Fruit fly (Drosophila melanogaster) whole organism, embryonic: ENCODE measurements around the gene wuho.

ENCODE experiments used
- Ada2b ChIP-seq: fragments of 200-800 bp; sonication (Bioruptor generic); IDR thresholded peaks from 2 replicates; pipeline ENCODE4 v1.3.6; 2022; ENCODE audit warnings: missing biosample characterization, missing genetic modification characterization
- CG10147 ChIP-seq: fragments of 200-800 bp; sonication (Bioruptor generic); optimal IDR thresholded peaks from 2 replicates; lab custom pipeline; 2019; ENCODE audit warnings: missing biosample characterization, mild to moderate bottlenecking, missing genetic modification characterization, moderate library complexity
- CG10209 ChIP-seq: fragments of 200-800 bp; sonication (Bioruptor generic); optimal IDR thresholded peaks from 3 replicates; lab custom pipeline; 2017; ENCODE audit warnings: missing biosample characterization, mild to moderate bottlenecking, missing genetic modification characterization, missing genetic modification reagents
- CG11456 ChIP-seq: fragments of 200-800 bp; sonication (Bioruptor generic); IDR thresholded peaks from 3 replicates; pipeline ENCODE4 v1.3.6; 2022; ENCODE audit warnings: missing biosample characterization, missing genetic modification characterization
- CG11560 ChIP-seq: fragments of 200-800 bp; sonication (Bioruptor generic); IDR thresholded peaks from 3 replicates; pipeline ENCODE4 v1.3.6; 2022; ENCODE audit warnings: missing biosample characterization, missing genetic modification characterization
- CG12942 ChIP-seq: fragments of 200-800 bp; sonication (Bioruptor generic); optimal IDR thresholded peaks from 3 replicates; lab custom pipeline; 2016; ENCODE audit warnings: missing biosample characterization, missing genetic modification characterization
- CG13894 ChIP-seq: fragments of 200-800 bp; sonication (Bioruptor generic); optimal IDR thresholded peaks from 3 replicates; lab custom pipeline; 2018; ENCODE audit warnings: missing biosample characterization, mild to moderate bottlenecking, missing genetic modification characterization, moderate library complexity
- CG14014 ChIP-seq: fragments of 200-800 bp; sonication (Bioruptor generic); IDR thresholded peaks from 2 replicates; pipeline ENCODE4 v1.3.6; 2022; ENCODE audit warnings: missing biosample characterization, missing genetic modification characterization
- CG15073 ChIP-seq: fragments of 200-800 bp; sonication (Bioruptor generic); optimal IDR thresholded peaks from 2 replicates; lab custom pipeline; 2016; ENCODE audit warnings: missing biosample characterization, missing genetic modification characterization
- CG16813 ChIP-seq: fragments of 200-800 bp; sonication (Bioruptor generic); IDR thresholded peaks from 3 replicates; pipeline ENCODE4 v1.3.6; 2022; ENCODE audit warnings: missing biosample characterization, missing genetic modification characterization; ENCODE audit not compliant: partially characterized antibody
- CG17612 ChIP-seq: fragments of 200-800 bp; sonication (Bioruptor generic); IDR thresholded peaks from 2 replicates; pipeline ENCODE4 v1.3.6; 2022; ENCODE audit warnings: missing biosample characterization, missing genetic modification characterization
- CG2712 ChIP-seq: fragments of 200-800 bp; optimal IDR thresholded peaks from 3 replicates; lab custom pipeline; 2019; ENCODE audit warnings: missing biosample characterization, mild to moderate bottlenecking, missing genetic modification characterization, moderate library complexity
- CG33213 ChIP-seq: fragments of 200-800 bp; sonication (Bioruptor generic); optimal IDR thresholded peaks from 3 replicates; lab custom pipeline; 2016; ENCODE audit warnings: missing biosample characterization, missing genetic modification characterization
- CG34422 ChIP-seq: fragments of 200-800 bp; sonication (Bioruptor generic); IDR thresholded peaks from 3 replicates; pipeline ENCODE4 v1.3.6; 2022; ENCODE audit warnings: missing biosample characterization, missing genetic modification characterization
- CG3838 ChIP-seq: fragments of 200-800 bp; sonication (Bioruptor generic); optimal IDR thresholded peaks from 3 replicates; lab custom pipeline; 2016; ENCODE audit warnings: missing biosample characterization, missing genetic modification characterization
- CG42726 ChIP-seq: fragments of 200-800 bp; sonication (Bioruptor generic); IDR thresholded peaks from 2 replicates; pipeline ENCODE4 v1.3.6; 2022; ENCODE audit warnings: missing biosample characterization, missing genetic modification characterization; ENCODE audit not compliant: partially characterized antibody
- CG4730 ChIP-seq: fragments of 200-800 bp; sonication (Bioruptor generic); IDR thresholded peaks from 2 replicates; pipeline ENCODE4 v1.3.6; 2022; ENCODE audit warnings: missing biosample characterization, missing genetic modification characterization
- CG5245 ChIP-seq: fragments of 200-800 bp; sonication (Bioruptor generic); optimal IDR thresholded peaks from 3 replicates; lab custom pipeline; 2016; ENCODE audit warnings: missing biosample characterization, missing genetic modification characterization
- CG6272 ChIP-seq: fragments of 200-800 bp; sonication (Bioruptor generic); IDR thresholded peaks from 2 replicates; pipeline ENCODE4 v1.3.6; 2022; ENCODE audit warnings: missing biosample characterization, missing genetic modification characterization
- CG6654 ChIP-seq: fragments of 200-800 bp; sonication (Bioruptor generic); optimal IDR thresholded peaks from 2 replicates; lab custom pipeline; 2017; ENCODE audit warnings: missing biosample characterization, mild to moderate bottlenecking, missing genetic modification characterization
- CG6689 ChIP-seq: fragments of 200-800 bp; sonication (Bioruptor generic); IDR thresholded peaks from 2 replicates; pipeline ENCODE4 v1.3.6; 2022; ENCODE audit warnings: missing biosample characterization, missing genetic modification characterization
- CG6765 ChIP-seq: fragments of 200-800 bp; sonication (Bioruptor generic); optimal IDR thresholded peaks from 3 replicates; lab custom pipeline; 2017; ENCODE audit warnings: missing biosample characterization, mild to moderate bottlenecking, missing genetic modification characterization
- CG7745 ChIP-seq: fragments of 200-800 bp; sonication (Bioruptor generic); optimal IDR thresholded peaks from 2 replicates; lab custom pipeline; 2018; ENCODE audit warnings: missing biosample characterization, mild to moderate bottlenecking, missing genetic modification characterization, moderate library complexity
- CG7839 ChIP-seq: fragments of 200-800 bp; sonication (Bioruptor generic); optimal IDR thresholded peaks from 3 replicates; lab custom pipeline; 2018; ENCODE audit warnings: missing biosample characterization, mild to moderate bottlenecking, missing genetic modification characterization, moderate library complexity
- CG7987 ChIP-seq: fragments of 200-800 bp; sonication (Bioruptor generic); optimal IDR thresholded peaks from 2 replicates; lab custom pipeline; 2018; ENCODE audit warnings: missing biosample characterization, mild to moderate bottlenecking, missing genetic modification characterization, moderate library complexity
- CG8359 ChIP-seq: fragments of 200-800 bp; sonication (Bioruptor generic); optimal IDR thresholded peaks from 2 replicates; lab custom pipeline; 2017; ENCODE audit warnings: missing biosample characterization, mild to moderate bottlenecking, missing genetic modification characterization, borderline replicate concordance
- CG8924 ChIP-seq: fragments of 200-800 bp; optimal IDR thresholded peaks from 3 replicates; lab custom pipeline; 2019; ENCODE audit warnings: missing biosample characterization, mild to moderate bottlenecking, missing genetic modification characterization, moderate library complexity
- CHES-1-like ChIP-seq: fragments of 200-800 bp; sonication (Bioruptor generic); optimal IDR thresholded peaks from 2 replicates; lab custom pipeline; 2016; ENCODE audit warnings: missing biosample characterization, missing genetic modification characterization
- Chrac-16 ChIP-seq: fragments of 200-800 bp; sonication (Bioruptor generic); optimal IDR thresholded peaks from 3 replicates; lab custom pipeline; 2016; ENCODE audit warnings: missing biosample characterization, missing genetic modification characterization
- Fer1 ChIP-seq: fragments of 200-800 bp; sonication (Bioruptor generic); optimal IDR thresholded peaks from 2 replicates; lab custom pipeline; 2017; ENCODE audit warnings: missing biosample characterization, mild to moderate bottlenecking, missing genetic modification characterization
- Hey ChIP-seq: fragments of 200-800 bp; sonication (Bioruptor generic); optimal IDR thresholded peaks from 3 replicates; lab custom pipeline; 2018; ENCODE audit warnings: missing biosample characterization, mild to moderate bottlenecking, missing genetic modification characterization
- Lim3 ChIP-seq: fragments of 200-800 bp; sonication (Bioruptor generic); IDR thresholded peaks from 2 replicates; pipeline ENCODE4 v1.3.6; 2022; ENCODE audit warnings: missing biosample characterization, missing genetic modification characterization
- Pdp1 ChIP-seq, 2 experiments: fragments of 200-800 bp; sonication (Bioruptor generic); optimal IDR thresholded peaks; 3 replicates each; lab custom pipeline; 2016; ENCODE audit warnings: missing biosample characterization in 2 of 2, missing genetic modification characterization in 2 of 2, mild to moderate bottlenecking in 1 of 2, moderate library complexity in 1 of 2
- ap ChIP-seq: fragments of 200-800 bp; sonication (Bioruptor generic); IDR thresholded peaks from 2 replicates; pipeline ENCODE4 v1.3.6; 2022; ENCODE audit warnings: missing biosample characterization, missing genetic modification characterization
- az2 ChIP-seq: fragments of 200-800 bp; sonication (Bioruptor generic); optimal IDR thresholded peaks from 3 replicates; lab custom pipeline; 2016; ENCODE audit warnings: missing biosample characterization, missing genetic modification characterization
- bbx ChIP-seq: fragments of 200-800 bp; sonication (Bioruptor generic); IDR thresholded peaks from 2 replicates; pipeline ENCODE4 v1.3.6; 2022; ENCODE audit warnings: missing biosample characterization, missing genetic modification characterization; ENCODE audit not compliant: partially characterized antibody
- dati ChIP-seq: fragments of 200-800 bp; sonication (Bioruptor generic); IDR thresholded peaks from 2 replicates; pipeline ENCODE4 v1.3.6; 2022; ENCODE audit warnings: missing biosample characterization, missing genetic modification characterization
- gfzf ChIP-seq: fragments of 200-800 bp; sonication (Bioruptor generic); optimal IDR thresholded peaks from 2 replicates; lab custom pipeline; 2016; ENCODE audit warnings: missing biosample characterization, mild to moderate bottlenecking, missing genetic modification characterization, moderate library complexity
- hkb ChIP-seq, 2 experiments: fragments of 200-800 bp in 1 of 2; fragments of >200 bp in 1 of 2; sonication (Bioruptor generic) in 1 of 2; IDR thresholded peaks in 1 of 2; optimal IDR thresholded peaks in 1 of 2; 2 replicates each; pipeline versions ENCODE4 v1.3.6 to Lab custom; 2017 to 2022; ENCODE audit warnings: missing biosample characterization in 1 of 2, missing genetic modification characterization in 1 of 2
- ind ChIP-seq: fragments of 200-800 bp; sonication (Bioruptor generic); optimal IDR thresholded peaks from 3 replicates; lab custom pipeline; 2016; ENCODE audit warnings: missing biosample characterization, missing genetic modification characterization
- lov ChIP-seq, 2 experiments: fragments of 200-800 bp in 1 of 2; fragments of >200 bp in 1 of 2; sonication (Bioruptor generic) in 1 of 2; IDR thresholded peaks in 1 of 2; optimal IDR thresholded peaks in 1 of 2; 2 replicates in 1 of 2; 3 replicates in 1 of 2; pipeline versions ENCODE4 v1.3.6 to Lab custom; 2017 to 2022; ENCODE audit warnings: missing biosample characterization in 1 of 2, missing genetic modification characterization in 1 of 2
- peb ChIP-seq: fragments of 200-800 bp; sonication (Bioruptor generic); IDR thresholded peaks from 2 replicates; pipeline ENCODE4 v1.3.6; 2022; ENCODE audit warnings: missing biosample characterization, missing genetic modification characterization
- ssp ChIP-seq: fragments of 200-800 bp; sonication (Bioruptor generic); IDR thresholded peaks from 2 replicates; pipeline ENCODE4 v1.3.6; 2022; ENCODE audit warnings: missing biosample characterization, missing genetic modification characterization
- tin ChIP-seq: fragments of 200-800 bp; sonication (Bioruptor generic); optimal IDR thresholded peaks from 3 replicates; lab custom pipeline; 2016; ENCODE audit warnings: missing biosample characterization, missing genetic modification characterization
- tna ChIP-seq: fragments of 200-800 bp; sonication (Bioruptor generic); IDR thresholded peaks from 2 replicates; pipeline ENCODE4 v1.3.6; 2022; ENCODE audit warnings: missing biosample characterization, missing genetic modification characterization; ENCODE audit not compliant: partially characterized antibody
- twi ChIP-seq: fragments of 200-800 bp; optimal IDR thresholded peaks from 2 replicates; lab custom pipeline; 2019; ENCODE audit warnings: missing biosample characterization, mild to moderate bottlenecking, missing genetic modification characterization, moderate library complexity
- vnd ChIP-seq: fragments of 200-800 bp; sonication (Bioruptor generic); IDR thresholded peaks from 3 replicates; pipeline ENCODE4 v1.3.6; 2022; ENCODE audit warnings: missing biosample characterization, missing genetic modification characterization; ENCODE audit not compliant: partially characterized antibody
- yki ChIP-seq: fragments of >200 bp; optimal IDR thresholded peaks from 3 replicates; lab custom pipeline; 2018
- zen ChIP-seq: fragments of 200-800 bp; sonication (Bioruptor generic); optimal IDR thresholded peaks from 3 replicates; lab custom pipeline; 2018; ENCODE audit warnings: missing biosample characterization, mild to moderate bottlenecking, missing genetic modification characterization, moderate library complexity
- zf30C ChIP-seq: fragments of 200-800 bp; sonication (Bioruptor generic); optimal IDR thresholded peaks from 3 replicates; lab custom pipeline; 2018; ENCODE audit warnings: missing biosample characterization, mild to moderate bottlenecking, missing genetic modification characterization

wuho gene

DNA sequence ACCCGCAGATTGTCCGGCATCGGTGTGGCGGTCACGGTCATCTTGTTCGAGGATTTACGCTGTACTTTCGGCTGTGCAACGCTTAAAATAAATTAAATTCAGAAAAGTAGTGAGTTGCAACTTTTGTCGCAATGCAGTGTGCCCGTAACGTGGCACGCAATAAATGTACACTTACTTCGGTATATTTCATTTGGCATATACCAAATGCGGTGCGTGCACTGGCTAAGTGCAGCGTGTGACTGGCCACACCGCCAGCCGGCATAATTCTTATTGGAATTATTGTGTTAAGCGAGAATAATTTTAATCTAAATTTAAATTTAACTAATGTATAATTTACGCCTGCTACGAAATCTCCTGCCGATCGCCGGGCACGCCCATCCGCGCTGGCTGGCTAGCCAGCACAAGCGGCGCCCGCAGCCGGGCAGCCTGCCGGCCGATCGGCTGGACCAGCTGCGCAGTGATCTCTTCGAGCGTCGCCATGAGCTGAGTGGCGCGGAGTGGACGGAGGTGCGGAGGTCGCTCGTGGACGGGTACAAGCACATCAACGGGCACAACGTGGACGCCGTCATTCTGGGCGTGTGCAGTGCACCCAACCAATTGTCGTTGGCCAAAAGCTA, 3.3 kb downstream of the wuho start, which contains the start of the genes Rpt4 and mldr (continued):
- no peak for TF ChIP-seq Ada2b (GFP tag; lab: Robert Waterston, UW)
- no peak for TF ChIP-seq hkb (optimal IDR thresholded peaks at IDR 0.05; lab: Kevin White, UChicago)
- TF ChIP-seq hkb (GFP tag; IDR thresholded peaks at IDR 0.05; lab: Robert Waterston, UW), result no peak
- no peak for TF ChIP-seq CG8359
- no peak for TF ChIP-seq CG15073
- peak in 1 of 2 experiments; percentile 52 for TF ChIP-seq Pdp1 (GFP tag; optimal IDR thresholded peaks at IDR 0.05; lab: Kevin White, UChicago)
- no peak for TF ChIP-seq CG10147
- no peak for TF ChIP-seq lov (optimal IDR thresholded peaks at IDR 0.05; lab: Kevin White, UChicago)
- TF ChIP-seq lov (GFP tag; IDR thresholded peaks at IDR 0.05; lab: Robert Waterston, UW), result no peak
- TF ChIP-seq CG34422, result peak; percentile 70; the same call in 1 of the 3 replicates
- no peak for TF ChIP-seq zen
- no peak for TF ChIP-seq peb
- no peak for TF ChIP-seq tna (GFP tag; lab: Robert Waterston, UW)
- TF ChIP-seq gfzf (GFP tag; lab: Kevin White, UChicago), result peak; percentile 94
- TF ChIP-seq ind, result no peak
- no peak for TF ChIP-seq CG7839 (tag; lab: Kevin White, UChicago)
- TF ChIP-seq Hey (tag; lab: Kevin White, UChicago), result no peak
- no peak for TF ChIP-seq ssp (GFP tag; lab: Robert Waterston, UW)
- no peak for TF ChIP-seq dati
- TF ChIP-seq CG4730 (GFP tag; lab: Robert Waterston, UW), result no peak
- TF ChIP-seq CG7987 (GFP tag; lab: Kevin White, UChicago), result no peak
- TF ChIP-seq CG16813 (GFP tag; lab: Robert Waterston, UW), result no peak
- TF ChIP-seq vnd (GFP tag; lab: Robert Waterston, UW), result no peak
- TF ChIP-seq yki (lab: Kevin White, UChicago), result no peak
- TF ChIP-seq twi (tag; lab: Kevin White, UChicago), result no peak
- TF ChIP-seq CG42726 (GFP tag; lab: Robert Waterston, UW), result 0 out of 2 replicates have a peak, but pooled peaks have one; percentile 28
- TF ChIP-seq CG13894 (tag; lab: Kevin White, UChicago), result no peak
- no peak for TF ChIP-seq Lim3 (GFP tag; lab: Robert Waterston, UW)
- peak; percentile 12 for TF ChIP-seq Fer1
- TF ChIP-seq CG6765 (GFP tag; lab: Kevin White, UChicago), result no peak
- TF ChIP-seq CG5245 (GFP tag; lab: Kevin White, UChicago), result no peak
- TF ChIP-seq CG7745 (tag; lab: Kevin White, UChicago), result no peak
- TF ChIP-seq CHES-1-like (GFP tag; lab: Kevin White, UChicago), result no peak
- TF ChIP-seq CG14014, result no peak
- peak; percentile 38 for TF ChIP-seq CG33213 (GFP tag; lab: Kevin White, UChicago)
- TF ChIP-seq CG2712 (tag; lab: Kevin White, UChicago), result peak; percentile 18
- TF ChIP-seq ap (GFP tag; lab: Robert Waterston, UW), result no peak
- no peak for TF ChIP-seq CG12942 (GFP tag; lab: Kevin White, UChicago)
- no peak for TF ChIP-seq Chrac-16
- TF ChIP-seq CG11456 (GFP tag; lab: Robert Waterston, UW), result no peak
- TF ChIP-seq CG6272 (GFP tag; lab: Robert Waterston, UW), result no peak
- no peak for TF ChIP-seq bbx (GFP tag; lab: Robert Waterston, UW)
- peak; percentile 10 for TF ChIP-seq CG8924 (tag; lab: Kevin White, UChicago)
- no peak for TF ChIP-seq CG17612 (GFP tag; lab: Robert Waterston, UW)
- TF ChIP-seq CG10209, result no peak
- TF ChIP-seq CG6689, result no peak
- no peak for TF ChIP-seq CG11560 (tag; lab: Robert Waterston, UW)
- no peak for TF ChIP-seq zf30C
- no peak for TF ChIP-seq CG6654 (GFP tag; lab: Kevin White, UChicago)
- TF ChIP-seq CG3838 (GFP tag; lab: Kevin White, UChicago), result no peak
- TF ChIP-seq tin, result no peak
- no peak for TF ChIP-seq az2 (GFP tag; lab: Kevin White, UChicago)
